Worm (Caenorhabditis elegans): ENCODE results near the gene F48C5.2.

- TF ChIP-seq ets-4 (tag; optimal IDR thresholded peaks at IDR 0.05) = no peak
- no peak for TF ChIP-seq ceh-48 (tag; optimal IDR thresholded peaks at IDR 0.05)
- no peak for TF ChIP-seq pag-3 (tag; optimal IDR thresholded peaks at IDR 0.05; ENCODE audit: borderline replicate concordance)
- TF ChIP-seq fkh-10 (GFP tag; optimal IDR thresholded peaks at IDR 0.05) = no peak
- TF ChIP-seq mec-3 (tag; optimal IDR thresholded peaks at IDR 0.05; ENCODE audit: borderline replicate concordance) = no peak
Observed at ce11 chrX:11481825-11482093, 27.6 kb upstream of the F48C5.2 start.

All from whole organism, late embryonic.